Worm (Caenorhabditis elegans) whole organism, L4 larva: ENCODE data around the gene Y57G11C.30.

ENCODE experiments used
- T26A8.4 ChIP-seq: fragments of 200-800 bp; sonication (Bioruptor generic); IDR thresholded peaks from 2 replicates; pipeline ENCODE4 v1.3.6; 2022; ENCODE audit warnings: missing genetic modification characterization, missing compliant biosample characterization
- aly-2 ChIP-seq: sonication (generic microtip); optimal IDR thresholded peaks from 2 replicates; lab custom pipeline; 2018; ENCODE audit warnings: missing biosample characterization, missing genetic modification characterization
- ama-1 ChIP-seq: fragments of 150-350 bp; optimal IDR thresholded peaks from 2 replicates; lab custom pipeline; 2014; ENCODE audit warnings: inconsistent platforms, mixed read lengths
- dmd-6 ChIP-seq: fragments of 200-800 bp; sonication (Bioruptor generic); IDR thresholded peaks from 2 replicates; pipeline ENCODE4 v1.3.6; 2022; ENCODE audit warnings: missing genetic modification reagents, missing genetic modification characterization, missing compliant biosample characterization
- egl-27 ChIP-seq: sonication (generic microtip); optimal IDR thresholded peaks from 3 replicates; lab custom pipeline; 2017; ENCODE audit warnings: missing biosample characterization, missing genetic modification reagents, missing genetic modification characterization
- hlh-11 ChIP-seq: fragments of 200-800 bp; sonication (Bioruptor generic); optimal IDR thresholded peaks from 2 replicates; lab custom pipeline; 2018; ENCODE audit warnings: mild to moderate bottlenecking, missing genetic modification characterization, missing compliant biosample characterization
- lin-15B ChIP-seq: fragments of 150-350 bp; sonication (generic microtip); optimal IDR thresholded peaks from 3 replicates; lab custom pipeline; 2014; ENCODE audit warnings: missing biosample characterization, missing genetic modification characterization
- lin-39 ChIP-seq: fragments of 150-350 bp; optimal IDR thresholded peaks from 2 replicates; lab custom pipeline; 2014; ENCODE audit warnings: missing biosample characterization, missing genetic modification reagents, missing genetic modification characterization
- mep-1 ChIP-seq: fragments of 150-350 bp; sonication (generic microtip); optimal IDR thresholded peaks from 3 replicates; lab custom pipeline; 2014; ENCODE audit warnings: missing biosample characterization, missing genetic modification characterization
- nhr-6 ChIP-seq: fragments of 150-350 bp; optimal IDR thresholded peaks from 2 replicates; lab custom pipeline; 2014; ENCODE audit warnings: missing biosample characterization, missing genetic modification characterization
- snpc-4 ChIP-seq: fragments of 150-350 bp; optimal IDR thresholded peaks from 2 replicates; lab custom pipeline; 2014; ENCODE audit warnings: missing biosample characterization, missing genetic modification characterization
- unc-39 ChIP-seq: sonication (generic microtip); optimal IDR thresholded peaks from 2 replicates; lab custom pipeline; 2017; ENCODE audit warnings: missing biosample characterization, missing genetic modification characterization

DNA sequence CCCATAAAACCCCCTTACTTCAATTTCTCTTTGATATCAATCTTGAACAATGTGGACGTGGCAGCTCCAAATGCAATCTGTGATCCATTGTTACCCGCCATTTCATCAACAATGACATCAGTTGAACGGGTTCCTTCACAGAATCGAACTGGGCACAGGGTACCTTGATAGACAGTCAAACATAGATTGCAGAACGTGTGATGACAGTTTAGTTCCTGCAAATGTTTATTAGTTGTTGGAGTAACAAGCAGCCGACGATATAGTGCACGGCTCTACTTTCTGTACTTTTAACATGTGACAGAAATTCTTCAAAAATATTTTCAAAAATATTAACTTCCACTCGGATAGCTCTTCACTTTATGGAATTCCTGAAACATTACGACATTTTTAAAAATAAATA lies 5.5 kb downstream of the Y57G11C.30 start, which contains the start of gene Y57G11C.48:
- TF ChIP-seq nhr-6 (tag; lab: Kevin White, UChicago) (no peak), ama-1 (no peak), snpc-4 (no peak), T26A8.4 (GFP tag; lab: Robert Waterston, UW) (no peak), aly-2 (tag; lab: Kevin White, UChicago) (no peak), dmd-6 (GFP tag; lab: Robert Waterston, UW) (no peak), egl-27 (tag; lab: Kevin White, UChicago) (no peak), mep-1 (tag; lab: Kevin White, UChicago) (no peak), lin-39 (tag; lab: Kevin White, UChicago) (no peak), unc-39 (tag; lab: Kevin White, UChicago) (no peak), hlh-11 (tag; lab: Kevin White, UChicago) (no peak), lin-15B (tag; lab: Kevin White, UChicago) (no peak)
